Fruit fly (Drosophila melanogaster): ENCODE data around the gene CG14932.
A peak's percentile ranks its signal among the peaks of the same experiment; 100 is the strongest.

CG14932 gene

DNA sequence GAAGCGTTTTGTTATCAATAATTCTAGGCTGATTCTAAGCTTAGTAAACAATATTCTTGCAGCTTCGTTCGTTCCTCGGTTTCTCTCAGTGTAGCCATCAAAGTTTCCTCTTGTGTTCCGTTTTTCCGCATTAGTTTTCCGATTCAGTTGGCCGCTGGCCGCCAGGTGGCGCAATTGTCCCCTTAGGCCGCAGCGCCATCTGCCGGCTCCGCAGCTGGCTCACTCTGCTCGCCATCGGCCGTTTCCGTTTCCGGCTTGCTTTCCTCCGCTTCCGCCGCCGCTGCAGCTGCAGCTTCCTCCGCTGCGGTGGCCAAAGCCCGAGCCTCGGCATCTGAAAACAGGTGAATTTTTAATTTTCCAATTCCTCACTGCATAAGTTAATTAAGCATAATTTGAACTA, 26.7 kb downstream of the CG14932 start (continued):
- TF ChIP-seq CG11504 (tag; optimal IDR thresholded peaks at IDR 0.05), result peak; percentile 87
- peak in 1 of 2 experiments; percentile 78 for TF ChIP-seq Eip74EF (GFP tag; optimal IDR thresholded peaks at IDR 0.05)
- peak; percentile 91 for TF ChIP-seq CG17802 (tag; optimal IDR thresholded peaks at IDR 0.05)
- peak; percentile 82 for TF ChIP-seq Bdp1 (GFP tag; optimal IDR thresholded peaks at IDR 0.05)
- no peak for TF ChIP-seq CG14860 (GFP tag; IDR thresholded peaks at IDR 0.05; ENCODE audit: partially characterized antibody)
- peak; percentile 96 for TF ChIP-seq repo (GFP tag; optimal IDR thresholded peaks at IDR 0.05)
- TF ChIP-seq CG13624 (GFP tag; optimal IDR thresholded peaks at IDR 0.05), result peak; percentile 90
- TF ChIP-seq E2f2 (GFP tag; IDR thresholded peaks at IDR 0.05), result peak; percentile 62
- TF ChIP-seq CG1529 (GFP tag; optimal IDR thresholded peaks at IDR 0.05), result peak; percentile 96
- TF ChIP-seq ems (GFP tag; optimal IDR thresholded peaks at IDR 0.05), result peak; percentile 91
- peak; percentile 92 for TF ChIP-seq da (GFP tag; optimal IDR thresholded peaks at IDR 0.05)
- peak; percentile 95 for TF ChIP-seq Mad (GFP tag; optimal IDR thresholded peaks at IDR 0.05)
- peak; percentile 88 for TF ChIP-seq Hey (tag; optimal IDR thresholded peaks at IDR 0.05)
- no peak for TF ChIP-seq lbe (GFP tag; optimal IDR thresholded peaks at IDR 0.05)
- TF ChIP-seq emc (GFP tag; optimal IDR thresholded peaks at IDR 0.05), result peak; percentile 92
- TF ChIP-seq ATbp (GFP tag; optimal IDR thresholded peaks at IDR 0.05), result peak; percentile 98
- peak; percentile 94 for TF ChIP-seq phol (tag; optimal IDR thresholded peaks at IDR 0.05)
- TF ChIP-seq CG30431 (GFP tag; optimal IDR thresholded peaks at IDR 0.05), result peak; percentile 98
- TF ChIP-seq Med (GFP tag), result peak; percentile 100
- peak; percentile 96 for TF ChIP-seq Six4 (GFP tag; optimal IDR thresholded peaks at IDR 0.05)
- TF ChIP-seq odd (GFP tag; optimal IDR thresholded peaks at IDR 0.05), result peak; percentile 98
- peak; percentile 90 for TF ChIP-seq crol (GFP tag; IDR thresholded peaks at IDR 0.05)
- peak; percentile 87 for TF ChIP-seq schlank (tag; optimal IDR thresholded peaks at IDR 0.05)
- peak; percentile 94 for TF ChIP-seq cato (GFP tag; optimal IDR thresholded peaks at IDR 0.05; ENCODE audit: borderline replicate concordance)
- peak; percentile 94 for TF ChIP-seq NK7.1 (GFP tag; optimal IDR thresholded peaks at IDR 0.05)
- TF ChIP-seq Chrac-16 (GFP tag; optimal IDR thresholded peaks at IDR 0.05), result peak; percentile 91
- no peak for TF ChIP-seq sna (GFP tag; IDR thresholded peaks at IDR 0.05; ENCODE audit: partially characterized antibody)
- TF ChIP-seq CG10543 (GFP tag; optimal IDR thresholded peaks at IDR 0.05), result peak; percentile 93
- no peak for TF ChIP-seq pita (GFP tag; optimal IDR thresholded peaks at IDR 0.05)
- 0 out of 3 replicates have a peak, but pooled peaks have one; percentile 7 for TF ChIP-seq knrl (GFP tag; IDR thresholded peaks at IDR 0.05; ENCODE audit: partially characterized antibody)
- TF ChIP-seq CG13775 (GFP tag; optimal IDR thresholded peaks at IDR 0.05), result peak; percentile 95
- TF ChIP-seq Hand (GFP tag; optimal IDR thresholded peaks at IDR 0.05), result peak; percentile 79
- TF ChIP-seq disco-r (GFP tag; optimal IDR thresholded peaks at IDR 0.05), result peak; percentile 94
- TF ChIP-seq CG14014 (GFP tag; IDR thresholded peaks at IDR 0.05), result peak; percentile 83
- TF ChIP-seq gsb-n (tag; optimal IDR thresholded peaks at IDR 0.05), result peak; percentile 91
- TF ChIP-seq CG6765 (GFP tag; optimal IDR thresholded peaks at IDR 0.05), result peak; percentile 98
- TF ChIP-seq psq (GFP tag; optimal IDR thresholded peaks at IDR 0.05), result peak; percentile 74
- peak; percentile 87 for TF ChIP-seq Usf (GFP tag; optimal IDR thresholded peaks at IDR 0.05)
- no peak for TF ChIP-seq sc (optimal IDR thresholded peaks at IDR 0.05)
- TF ChIP-seq sc (GFP tag; optimal IDR thresholded peaks at IDR 0.05), result peak; percentile 97

- no peak for TF ChIP-seq kni (GFP tag; optimal IDR thresholded peaks at IDR 0.05)
- no peak for TF ChIP-seq CG17361 (GFP tag; IDR thresholded peaks at IDR 0.05)
- no peak for TF ChIP-seq gro (GFP tag; optimal IDR thresholded peaks at IDR 0.05)
- TF ChIP-seq gfzf (GFP tag; optimal IDR thresholded peaks at IDR 0.05), result no peak
- TF ChIP-seq Med (GFP tag), result peak; percentile 70
- peak; percentile 4 for TF ChIP-seq Meics (GFP tag; optimal IDR thresholded peaks at IDR 0.05)
- no peak for TF ChIP-seq tup (GFP tag; optimal IDR thresholded peaks at IDR 0.05)
- TF ChIP-seq dm (GFP tag; optimal IDR thresholded peaks at IDR 0.05), result no peak
- 0 out of 2 replicates have a peak, but pooled peaks have one; percentile 11 for TF ChIP-seq Adf1 (GFP tag; IDR thresholded peaks at IDR 0.05)
- TF ChIP-seq ssp (GFP tag; IDR thresholded peaks at IDR 0.05), result no peak
- no peak for TF ChIP-seq Side (GFP tag; optimal IDR thresholded peaks at IDR 0.05)
- no peak for TF ChIP-seq luna (GFP tag; optimal IDR thresholded peaks at IDR 0.05)
- peak; percentile 5 for TF ChIP-seq CG7556 (GFP tag; optimal IDR thresholded peaks at IDR 0.05)
Observed at dm6 chr2L:11823470-11824162, 33.9 kb downstream of the CG14932 start.

Measured in whole organism, embryonic.